Fruit fly (Drosophila melanogaster) whole organism, wandering third instar larva: ENCODE measurements around the gene CG31673.

Source experiments
- Hr83 ChIP-seq: fragments of 200-300 bp; sonication (Bioruptor generic); optimal IDR thresholded peaks from 2 replicates; lab custom pipeline; 2016; ENCODE audit warnings: missing biosample characterization, mild to moderate bottlenecking, missing genetic modification characterization, moderate library complexity; ENCODE audit not compliant: poor library complexity, severe bottlenecking
- ey ChIP-seq: fragments of 200-800 bp; sonication (Bioruptor generic); optimal IDR thresholded peaks from 2 replicates; lab custom pipeline; 2016; ENCODE audit warnings: missing biosample characterization, missing genetic modification characterization
- usp ChIP-seq: fragments of >200 bp; optimal IDR thresholded peaks from 2 replicates; lab custom pipeline; 2017; ENCODE audit warnings: missing biosample characterization, missing genetic modification characterization

DNA sequence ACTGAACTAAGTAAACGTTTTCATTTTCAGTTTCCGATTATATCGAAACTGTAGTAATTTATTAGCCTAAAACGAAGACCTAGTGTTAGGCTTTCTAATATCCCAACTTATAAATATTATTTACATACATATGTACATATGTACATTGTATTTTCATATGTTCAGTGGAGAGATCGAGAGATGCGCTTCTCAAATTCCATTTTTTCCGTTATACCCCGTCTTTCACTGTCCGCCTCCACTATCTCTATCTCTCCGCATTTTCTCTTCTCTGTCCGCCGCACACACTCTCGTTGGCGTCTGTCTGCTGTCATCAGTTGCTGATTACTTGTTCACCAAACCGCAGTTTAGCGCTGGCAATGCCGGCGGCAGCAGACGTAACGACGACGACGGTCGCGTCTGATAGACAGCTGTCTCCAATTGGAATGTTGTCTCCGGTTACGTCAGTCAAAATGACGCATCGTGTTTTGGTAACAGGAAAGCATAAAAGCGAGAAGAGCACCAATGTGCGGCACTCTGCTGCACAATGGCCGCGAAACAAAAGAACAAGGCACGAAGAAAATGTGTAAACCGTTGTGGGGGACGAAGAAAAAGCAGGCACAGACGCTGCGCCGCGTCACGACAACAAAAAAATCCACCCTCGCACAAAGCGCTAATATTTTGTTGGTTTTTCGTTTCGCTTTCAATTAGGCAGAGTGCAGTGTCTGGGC, 6.8 kb upstream of the CG31673 start, which contains the start of gene CG9331:
- no peak for TF ChIP-seq Hr83 (GFP tag; lab: Kevin White, UChicago)
- no peak for TF ChIP-seq ey (GFP tag; lab: Kevin White, UChicago)
- TF ChIP-seq usp (GFP tag; lab: Kevin White, UChicago) = no peak
